Fruit fly (Drosophila melanogaster) whole organism, embryonic: ENCODE measurements around the gene Rab26.
A peak's percentile ranks its signal among the peaks of the same experiment; 100 is the strongest.

ENCODE experiments used
- Aef1 ChIP-seq: fragments of 200-800 bp; sonication (Bioruptor generic); IDR thresholded peaks from 3 replicates; pipeline ENCODE4 v1.3.6; 2022; ENCODE audit warnings: missing biosample characterization, missing genetic modification characterization
- BEAF-32 ChIP-seq: fragments of 200-800 bp; sonication (Bioruptor generic); optimal IDR thresholded peaks from 3 replicates; lab custom pipeline; 2017; ENCODE audit warnings: missing biosample characterization, missing genetic modification characterization, mild to moderate bottlenecking, moderate library complexity, missing genetic modification reagents
- CG10959 ChIP-seq: fragments of 200-800 bp; sonication (Bioruptor generic); IDR thresholded peaks from 2 replicates; pipeline ENCODE4 v1.3.6; 2022; ENCODE audit warnings: missing biosample characterization, missing genetic modification characterization
- CG12659 ChIP-seq: fragments of 200-800 bp; sonication (Bioruptor generic); optimal IDR thresholded peaks from 3 replicates; lab custom pipeline; 2017; ENCODE audit warnings: mild to moderate bottlenecking, missing biosample characterization, missing genetic modification reagents, missing genetic modification characterization
- CG14441 ChIP-seq: fragments of 200-800 bp; sonication (Bioruptor generic); IDR thresholded peaks from 2 replicates; pipeline ENCODE4 v1.3.6; 2022; ENCODE audit warnings: missing biosample characterization, missing genetic modification characterization
- CG1602 ChIP-seq: fragments of 200-800 bp; sonication (Bioruptor generic); optimal IDR thresholded peaks from 3 replicates; lab custom pipeline; 2016; ENCODE audit warnings: missing biosample characterization, missing genetic modification characterization
- CG17361 ChIP-seq: fragments of 200-800 bp; sonication (Bioruptor generic); IDR thresholded peaks from 3 replicates; pipeline ENCODE4 v1.3.6; 2022; ENCODE audit warnings: missing biosample characterization, missing genetic modification characterization
- CG17385 ChIP-seq: fragments of 200-800 bp; sonication (Bioruptor generic); optimal IDR thresholded peaks from 3 replicates; lab custom pipeline; 2018; ENCODE audit warnings: missing biosample characterization, mild to moderate bottlenecking, missing genetic modification characterization
- CG3281 ChIP-seq: fragments of 200-800 bp; sonication (Bioruptor generic); optimal IDR thresholded peaks from 3 replicates; lab custom pipeline; 2017; ENCODE audit warnings: missing biosample characterization, mild to moderate bottlenecking, missing genetic modification characterization
- CG33213 ChIP-seq: fragments of 200-800 bp; sonication (Bioruptor generic); optimal IDR thresholded peaks from 3 replicates; lab custom pipeline; 2016; ENCODE audit warnings: missing biosample characterization, missing genetic modification characterization
- CG34224 ChIP-seq: fragments of 200-800 bp; sonication (Bioruptor generic); IDR thresholded peaks from 3 replicates; pipeline ENCODE4 v1.3.6; 2022; ENCODE audit warnings: missing biosample characterization, missing genetic modification characterization; ENCODE audit not compliant: partially characterized antibody
- CG3995 ChIP-seq: fragments of 200-800 bp; sonication (Bioruptor generic); optimal IDR thresholded peaks from 3 replicates; lab custom pipeline; 2016; ENCODE audit warnings: missing biosample characterization, missing genetic modification characterization
- CG4424 ChIP-seq: fragments of 200-800 bp; sonication (Bioruptor generic); optimal IDR thresholded peaks from 3 replicates; lab custom pipeline; 2016; ENCODE audit warnings: missing biosample characterization, missing genetic modification characterization
- CG6654 ChIP-seq: fragments of 200-800 bp; sonication (Bioruptor generic); optimal IDR thresholded peaks from 2 replicates; lab custom pipeline; 2017; ENCODE audit warnings: missing biosample characterization, mild to moderate bottlenecking, missing genetic modification characterization
- CG8924 ChIP-seq: fragments of 200-800 bp; optimal IDR thresholded peaks from 3 replicates; lab custom pipeline; 2019; ENCODE audit warnings: missing biosample characterization, mild to moderate bottlenecking, missing genetic modification characterization, moderate library complexity
- CG9797 ChIP-seq: fragments of 200-800 bp; sonication (Bioruptor generic); optimal IDR thresholded peaks from 3 replicates; lab custom pipeline; 2018; ENCODE audit warnings: missing biosample characterization, mild to moderate bottlenecking, missing genetic modification characterization
- Camta ChIP-seq: fragments of 200-800 bp; sonication (Bioruptor generic); optimal IDR thresholded peaks from 2 replicates; lab custom pipeline; 2016; ENCODE audit warnings: missing biosample characterization, missing genetic modification characterization
- Dad ChIP-seq: fragments of 200-800 bp; sonication (Bioruptor generic); optimal IDR thresholded peaks from 3 replicates; lab custom pipeline; 2016; ENCODE audit warnings: missing biosample characterization, missing genetic modification characterization
- Dbx ChIP-seq: fragments of 200-800 bp; sonication (Bioruptor generic); IDR thresholded peaks from 3 replicates; pipeline ENCODE4 v1.3.6; 2022; ENCODE audit warnings: missing biosample characterization, missing genetic modification characterization
- Dref ChIP-seq: fragments of 200-800 bp; sonication (Bioruptor generic); IDR thresholded peaks from 2 replicates; pipeline ENCODE4 v1.3.6; 2022; ENCODE audit warnings: missing biosample characterization, missing genetic modification characterization
- E2f1 ChIP-seq: fragments of 200-800 bp; sonication (Bioruptor generic); IDR thresholded peaks from 2 replicates; pipeline ENCODE4 v1.3.6; 2022; ENCODE audit warnings: missing biosample characterization, missing genetic modification characterization
- Gsc ChIP-seq: fragments of 200-800 bp; sonication (Bioruptor generic); IDR thresholded peaks from 2 replicates; pipeline ENCODE4 v1.3.6; 2022; ENCODE audit warnings: missing biosample characterization, missing genetic modification characterization
- Max ChIP-seq: fragments of 200-800 bp; sonication (Bioruptor generic); optimal IDR thresholded peaks from 2 replicates; lab custom pipeline; 2016; ENCODE audit warnings: missing biosample characterization, mild to moderate bottlenecking, missing genetic modification characterization
- Nf-YA ChIP-seq: fragments of 200-800 bp; sonication (Bioruptor generic); IDR thresholded peaks from 2 replicates; pipeline ENCODE4 v1.3.6; 2022; ENCODE audit warnings: missing biosample characterization, missing genetic modification characterization
- NfI ChIP-seq: fragments of 200-800 bp; sonication (Bioruptor generic); optimal IDR thresholded peaks from 3 replicates; lab custom pipeline; 2018; ENCODE audit warnings: missing biosample characterization, mild to moderate bottlenecking, missing genetic modification characterization, moderate library complexity
- Sin3A ChIP-seq: fragments of >200 bp; optimal IDR thresholded peaks from 2 replicates; lab custom pipeline; 2018
- Vsx1 ChIP-seq: fragments of 200-800 bp; sonication (Bioruptor generic); optimal IDR thresholded peaks from 2 replicates; lab custom pipeline; 2017; ENCODE audit warnings: missing biosample characterization, mild to moderate bottlenecking, missing genetic modification characterization, missing genetic modification reagents
- amos ChIP-seq: fragments of 200-800 bp; sonication (Bioruptor generic); IDR thresholded peaks from 2 replicates; pipeline ENCODE4 v1.3.6; 2022; ENCODE audit warnings: missing biosample characterization, missing genetic modification characterization; ENCODE audit not compliant: partially characterized antibody
- ap ChIP-seq: fragments of 200-800 bp; sonication (Bioruptor generic); IDR thresholded peaks from 2 replicates; pipeline ENCODE4 v1.3.6; 2022; ENCODE audit warnings: missing biosample characterization, missing genetic modification characterization
- chinmo ChIP-seq: fragments of 200-800 bp; sonication (Bioruptor generic); IDR thresholded peaks from 4 replicates; pipeline ENCODE4 v1.3.6; 2022; ENCODE audit warnings: missing biosample characterization, missing genetic modification characterization; ENCODE audit not compliant: partially characterized antibody
- chm ChIP-seq: fragments of 200-800 bp; sonication (Bioruptor generic); IDR thresholded peaks from 2 replicates; pipeline ENCODE4 v1.3.6; 2022; ENCODE audit warnings: missing biosample characterization, missing genetic modification characterization
- dimm ChIP-seq: fragments of 200-800 bp; sonication (Bioruptor generic); IDR thresholded peaks from 2 replicates; pipeline ENCODE4 v1.3.6; 2022; ENCODE audit warnings: missing biosample characterization, missing genetic modification characterization
- exex ChIP-seq: fragments of 200-800 bp; sonication (Bioruptor generic); optimal IDR thresholded peaks from 4 replicates; lab custom pipeline; 2018; ENCODE audit warnings: missing biosample characterization, mild to moderate bottlenecking, missing genetic modification characterization, moderate library complexity
- fd102C ChIP-seq: fragments of 200-800 bp; sonication (Bioruptor generic); optimal IDR thresholded peaks from 2 replicates; lab custom pipeline; 2018; ENCODE audit warnings: missing biosample characterization, mild to moderate bottlenecking, missing genetic modification characterization, moderate library complexity
- fd96Cb ChIP-seq: fragments of 200-800 bp; sonication (Bioruptor generic); optimal IDR thresholded peaks from 2 replicates; lab custom pipeline; 2018; ENCODE audit warnings: missing biosample characterization, mild to moderate bottlenecking, missing genetic modification characterization, moderate library complexity
- fru ChIP-seq: fragments of >200 bp; optimal IDR thresholded peaks from 2 replicates; lab custom pipeline; 2017
- gro ChIP-seq: fragments of 200-800 bp; sonication (Bioruptor generic); optimal IDR thresholded peaks from 2 replicates; lab custom pipeline; 2016; ENCODE audit warnings: missing biosample characterization, missing genetic modification characterization
- hbn ChIP-seq: fragments of 200-800 bp; sonication (Bioruptor generic); IDR thresholded peaks from 2 replicates; pipeline ENCODE4 v1.3.6; 2022; ENCODE audit warnings: missing biosample characterization, missing genetic modification characterization; ENCODE audit not compliant: partially characterized antibody
- hkb ChIP-seq, 2 experiments: fragments of 200-800 bp in 1 of 2; fragments of >200 bp in 1 of 2; sonication (Bioruptor generic) in 1 of 2; IDR thresholded peaks in 1 of 2; optimal IDR thresholded peaks in 1 of 2; 2 replicates each; pipeline versions ENCODE4 v1.3.6 to Lab custom; 2017 to 2022; ENCODE audit warnings: missing biosample characterization in 1 of 2, missing genetic modification characterization in 1 of 2
- lab ChIP-seq: fragments of 200-800 bp; sonication (Bioruptor generic); optimal IDR thresholded peaks from 3 replicates; lab custom pipeline; 2017; ENCODE audit warnings: missing biosample characterization, missing genetic modification characterization, mild to moderate bottlenecking, moderate library complexity, missing genetic modification reagents
- nerfin-1 ChIP-seq: fragments of 200-800 bp; sonication (Bioruptor generic); optimal IDR thresholded peaks from 3 replicates; lab custom pipeline; 2019; ENCODE audit warnings: missing biosample characterization, mild to moderate bottlenecking, missing genetic modification characterization, moderate library complexity
- pita ChIP-seq: fragments of 200-800 bp; sonication (Bioruptor generic); optimal IDR thresholded peaks from 2 replicates; lab custom pipeline; 2017; ENCODE audit warnings: missing biosample characterization, mild to moderate bottlenecking, missing genetic modification characterization
- pum ChIP-seq: fragments of 200-800 bp; sonication (Bioruptor generic); optimal IDR thresholded peaks from 2 replicates; lab custom pipeline; 2016; ENCODE audit warnings: missing biosample characterization, missing genetic modification characterization
- sqz ChIP-seq: fragments of 200-800 bp; sonication (Bioruptor generic); optimal IDR thresholded peaks from 3 replicates; lab custom pipeline; 2018; ENCODE audit warnings: missing biosample characterization, mild to moderate bottlenecking, missing genetic modification characterization
- stc ChIP-seq: fragments of 200-800 bp; sonication (Bioruptor generic); IDR thresholded peaks from 2 replicates; pipeline ENCODE4 v1.3.6; 2022; ENCODE audit warnings: missing biosample characterization, missing genetic modification characterization
- twi ChIP-seq: fragments of 200-800 bp; optimal IDR thresholded peaks from 2 replicates; lab custom pipeline; 2019; ENCODE audit warnings: missing biosample characterization, mild to moderate bottlenecking, missing genetic modification characterization, moderate library complexity
- zen ChIP-seq: fragments of 200-800 bp; sonication (Bioruptor generic); optimal IDR thresholded peaks from 3 replicates; lab custom pipeline; 2018; ENCODE audit warnings: missing biosample characterization, mild to moderate bottlenecking, missing genetic modification characterization, moderate library complexity

The Rab26 gene

dm6 chr3L:21276296-21277257 is 42.0 kb upstream of the Rab26 start (continued):
- peak; percentile 52 for TF ChIP-seq CG4424 (GFP tag; lab: Kevin White, UChicago)
- peak; percentile 54 for TF ChIP-seq Camta (GFP tag; lab: Kevin White, UChicago)
- TF ChIP-seq Nf-YA (GFP tag; lab: Robert Waterston, UW) = no peak
- TF ChIP-seq CG17385 = peak; percentile 63
- TF ChIP-seq NfI (GFP tag; lab: Kevin White, UChicago) = peak; percentile 30
- TF ChIP-seq hbn (GFP tag; lab: Robert Waterston, UW) = no peak
- peak; percentile 50; the same call in 1 of the 2 replicates for TF ChIP-seq CG14441
- TF ChIP-seq CG8924 = peak; percentile 68
- peak; percentile 16; the same call in 1 of the 3 replicates for TF ChIP-seq CG34224 (GFP tag; lab: Robert Waterston, UW)
- TF ChIP-seq exex = peak; percentile 44
- TF ChIP-seq Dref (GFP tag; lab: Robert Waterston, UW) = no peak
- TF ChIP-seq Aef1 = no peak
- TF ChIP-seq fd102C (GFP tag; lab: Kevin White, UChicago) = peak; percentile 38
- TF ChIP-seq chinmo (GFP tag; lab: Robert Waterston, UW) = 0 out of 4 replicates have a peak, but pooled peaks have one; percentile 39
- TF ChIP-seq Dad = peak; percentile 29
- no peak for TF ChIP-seq pita
- peak; percentile 55 for TF ChIP-seq Vsx1 (GFP tag; lab: Kevin White, UChicago)
- peak; percentile 29 for TF ChIP-seq sqz (GFP tag; lab: Kevin White, UChicago)
- peak; percentile 44 for TF ChIP-seq CG33213 (GFP tag; lab: Kevin White, UChicago)
- peak; percentile 45 for TF ChIP-seq lab (GFP tag; lab: Kevin White, UChicago)
- peak; percentile 44 for TF ChIP-seq CG1602 (GFP tag; lab: Kevin White, UChicago)
- TF ChIP-seq ap (GFP tag; lab: Robert Waterston, UW) = no peak
- 0 out of 2 replicates have a peak, but pooled peaks have one; percentile 14 for TF ChIP-seq stc (GFP tag; lab: Robert Waterston, UW)
- TF ChIP-seq CG12659 (GFP tag; lab: Kevin White, UChicago) = peak; percentile 52
- TF ChIP-seq BEAF-32 (GFP tag; lab: Kevin White, UChicago) = peak; percentile 16
- TF ChIP-seq Max (GFP tag; lab: Kevin White, UChicago) = peak; percentile 71
- peak; percentile 91 for TF ChIP-seq CG17361 (GFP tag; lab: Robert Waterston, UW)
- peak; percentile 39 for TF ChIP-seq gro (GFP tag; lab: Kevin White, UChicago)
- no peak for TF ChIP-seq fru (lab: Kevin White, UChicago)
- peak; percentile 97 for TF ChIP-seq CG6654 (GFP tag; lab: Kevin White, UChicago)
- peak; percentile 55 for TF ChIP-seq pum
- TF ChIP-seq amos = 0 out of 2 replicates have a peak, but pooled peaks have one; percentile 22
- TF ChIP-seq CG10959 (GFP tag; lab: Robert Waterston, UW) = no peak; the same call in 1 of the 2 replicates
- TF ChIP-seq hkb (optimal IDR thresholded peaks at IDR 0.05; lab: Kevin White, UChicago) = no peak
- 0 out of 2 replicates have a peak, but pooled peaks have one; percentile 39 for TF ChIP-seq hkb (GFP tag; IDR thresholded peaks at IDR 0.05; lab: Robert Waterston, UW)
- peak; percentile 19 for TF ChIP-seq zen (tag; lab: Kevin White, UChicago)
- peak; percentile 36 for TF ChIP-seq twi
- no peak for TF ChIP-seq dimm (GFP tag; lab: Robert Waterston, UW)
- TF ChIP-seq CG9797 (GFP tag; lab: Kevin White, UChicago) = no peak
- TF ChIP-seq Gsc (GFP tag; lab: Robert Waterston, UW) = no peak
- TF ChIP-seq CG3281 (GFP tag; lab: Kevin White, UChicago) = peak; percentile 59
- TF ChIP-seq E2f1 = no peak
- TF ChIP-seq chm = peak; percentile 19; the same call in 1 of the 2 replicates
- TF ChIP-seq nerfin-1 (tag; lab: Kevin White, UChicago) = peak; percentile 41
- TF ChIP-seq Dbx (GFP tag; lab: Robert Waterston, UW) = no peak; the same call in 2 of the 3 replicates
- TF ChIP-seq CG3995 (GFP tag; lab: Kevin White, UChicago) = peak; percentile 86
- peak; percentile 63 for TF ChIP-seq fd96Cb (tag; lab: Kevin White, UChicago)
- no peak for TF ChIP-seq Sin3A (lab: Kevin White, UChicago)
